Worm (Caenorhabditis elegans) whole organism, L4 larva: ENCODE results near the gene C49F8.14.
A peak's percentile ranks its signal among the peaks of the same experiment; 100 is the strongest.

Experiments used
- ama-1 ChIP-seq: fragments of 150-350 bp; optimal IDR thresholded peaks from 2 replicates; lab custom pipeline; 2014; ENCODE audit warnings: inconsistent platforms, mixed read lengths
- fkh-10 ChIP-seq: fragments of 150-350 bp; optimal IDR thresholded peaks from 2 replicates; lab custom pipeline; 2014; ENCODE audit warnings: missing biosample characterization, missing genetic modification reagents, missing genetic modification characterization
- unc-62 ChIP-seq, 3 experiments: fragments of 150-350 bp in 1 of 3; sonication (generic microtip); optimal IDR thresholded peaks in 2 of 3; peaks in 1 of 3; 1 replicate in 1 of 3; 2 replicates in 2 of 3; lab custom pipeline; 2014 to 2017; ENCODE audit warnings: missing biosample characterization in 3 of 3, missing genetic modification characterization in 3 of 3, missing genetic modification reagents in 3 of 3, missing genotype in 1 of 3
- zag-1 ChIP-seq: fragments of 150-350 bp; optimal IDR thresholded peaks from 2 replicates; lab custom pipeline; 2014; ENCODE audit warnings: missing biosample characterization, missing genetic modification characterization

DNA sequence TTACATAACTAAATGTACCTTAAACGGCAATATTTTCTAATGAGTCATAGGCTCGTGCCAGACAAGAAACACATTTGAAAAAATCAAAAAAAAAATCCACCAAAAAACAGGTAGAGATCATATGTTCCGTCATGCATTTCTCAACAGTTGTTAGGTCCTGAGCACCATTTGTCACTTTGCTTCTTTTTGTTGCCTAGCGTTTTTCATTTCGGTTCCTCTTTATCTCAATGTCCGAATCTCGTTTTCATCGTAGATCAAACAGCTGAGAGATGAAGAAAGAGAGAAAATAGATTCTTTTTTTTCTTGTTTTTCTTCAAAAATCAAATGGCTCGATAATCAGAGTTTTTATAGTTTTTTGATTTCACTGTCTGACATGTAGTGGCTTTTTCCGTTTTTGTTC is 35.8 kb downstream of the C49F8.14 start:
- no peak for TF ChIP-seq zag-1
- TF ChIP-seq fkh-10 (GFP tag; lab: Kevin White, UChicago), result no peak
- peak in 1 of 2 experiments; percentile 85 for TF ChIP-seq unc-62 (GFP tag; optimal IDR thresholded peaks at IDR 0.05 in 1 of 2; lab: Kevin White, UChicago)
- TF ChIP-seq unc-62 (tag; optimal IDR thresholded peaks at IDR 0.05; lab: Kevin White, UChicago), result no peak
- no peak for TF ChIP-seq ama-1 (lab: Kevin White, UChicago)
